Fruit fly (Drosophila melanogaster): ENCODE data around the gene Ctps.
A peak's percentile ranks its signal among the peaks of the same experiment; 100 is the strongest.

Gene Ctps

dm6 chr3L:15103988-15104848 is 6.5 kb downstream of the Ctps start (continued):
- TF ChIP-seq CG2129 (GFP tag; IDR thresholded peaks at IDR 0.05; ENCODE audit: partially characterized antibody) = no peak
- peak; percentile 55 for TF ChIP-seq Abd-B (GFP tag; optimal IDR thresholded peaks at IDR 0.05)
- no peak for TF ChIP-seq CG15696 (tag; optimal IDR thresholded peaks at IDR 0.05)
- no peak for TF ChIP-seq Ets97D (GFP tag; optimal IDR thresholded peaks at IDR 0.05)
- TF ChIP-seq disco-r (GFP tag; optimal IDR thresholded peaks at IDR 0.05) = no peak
- no peak for TF ChIP-seq gfzf (GFP tag; optimal IDR thresholded peaks at IDR 0.05)
- no peak for TF ChIP-seq Bdp1 (GFP tag; optimal IDR thresholded peaks at IDR 0.05)
- no peak for TF ChIP-seq run (tag; optimal IDR thresholded peaks at IDR 0.05)
- peak; percentile 7 for TF ChIP-seq nom (GFP tag; optimal IDR thresholded peaks at IDR 0.05)
- no peak for TF ChIP-seq CG12659 (GFP tag; optimal IDR thresholded peaks at IDR 0.05)
- TF ChIP-seq CG18599 (GFP tag; optimal IDR thresholded peaks at IDR 0.05) = no peak
- TF ChIP-seq br (optimal IDR thresholded peaks at IDR 0.05) = no peak
- no peak for TF ChIP-seq rib (GFP tag; IDR thresholded peaks at IDR 0.05)
- no peak for TF ChIP-seq CG32767 (GFP tag; IDR thresholded peaks at IDR 0.05)
- TF ChIP-seq Med (GFP tag) = peak; percentile 93
- no peak for TF ChIP-seq gro (GFP tag; optimal IDR thresholded peaks at IDR 0.05)
- no peak for TF ChIP-seq inv (GFP tag; IDR thresholded peaks at IDR 0.05; ENCODE audit: partially characterized antibody)
- TF ChIP-seq CG13287 (GFP tag; IDR thresholded peaks at IDR 0.05; ENCODE audit: partially characterized antibody) = peak; percentile 27; the same call in 1 of the 2 replicates
- TF ChIP-seq CG17829 (tag; optimal IDR thresholded peaks at IDR 0.05) = no peak
- no peak for TF ChIP-seq CG7987 (GFP tag; optimal IDR thresholded peaks at IDR 0.05)
- peak; percentile 34; the same call in 1 of the 3 replicates for TF ChIP-seq Opbp (GFP tag; IDR thresholded peaks at IDR 0.05; ENCODE audit: partially characterized antibody)
- TF ChIP-seq Bgb (GFP tag; IDR thresholded peaks at IDR 0.05; ENCODE audit: partially characterized antibody) = no peak; the same call in 1 of the 2 replicates
- no peak for TF ChIP-seq CG8089 (GFP tag; optimal IDR thresholded peaks at IDR 0.05)
- 0 out of 2 replicates have a peak, but pooled peaks have one; percentile 10 for TF ChIP-seq seq (GFP tag; IDR thresholded peaks at IDR 0.05)
- no peak for TF ChIP-seq Chrac-16 (GFP tag; optimal IDR thresholded peaks at IDR 0.05)
- no peak for TF ChIP-seq Blimp-1 (GFP tag; optimal IDR thresholded peaks at IDR 0.05)
- TF ChIP-seq CkIIα-i1 (GFP tag; IDR thresholded peaks at IDR 0.05) = no peak
- no peak for TF ChIP-seq CG3281 (GFP tag; optimal IDR thresholded peaks at IDR 0.05)
- TF ChIP-seq Dip2 (GFP tag; IDR thresholded peaks at IDR 0.05) = no peak
- TF ChIP-seq insv (GFP tag; optimal IDR thresholded peaks at IDR 0.05) = no peak
- TF ChIP-seq Drgx (GFP tag; IDR thresholded peaks at IDR 0.05) = no peak
- peak; percentile 41; the same call in 1 of the 3 replicates for TF ChIP-seq z (GFP tag; IDR thresholded peaks at IDR 0.05)
- TF ChIP-seq CG12744 (GFP tag; optimal IDR thresholded peaks at IDR 0.05) = no peak
- peak; percentile 88 for TF ChIP-seq abd-A (tag; optimal IDR thresholded peaks at IDR 0.05)
- TF ChIP-seq Atf-2 (GFP tag; optimal IDR thresholded peaks at IDR 0.05) = no peak
- no peak for TF ChIP-seq peb (GFP tag; IDR thresholded peaks at IDR 0.05)
- no peak for TF ChIP-seq Scr (GFP tag; IDR thresholded peaks at IDR 0.05; ENCODE audit: partially characterized antibody)
- TF ChIP-seq cg (GFP tag; optimal IDR thresholded peaks at IDR 0.05) = peak; percentile 92
- TF ChIP-seq Gsc (GFP tag; IDR thresholded peaks at IDR 0.05) = no peak
- no peak for TF ChIP-seq GATAe (GFP tag; conservative IDR thresholded peaks at IDR 0.05)
- TF ChIP-seq Sin3A (optimal IDR thresholded peaks at IDR 0.05) = no peak
- peak; percentile 8 for TF ChIP-seq lbe (GFP tag; optimal IDR thresholded peaks at IDR 0.05)
- no peak for TF ChIP-seq Elba2 (GFP tag; optimal IDR thresholded peaks at IDR 0.05)
- peak; percentile 70 to 81 for TF ChIP-seq Trl (optimal IDR thresholded peaks at IDR 0.05)
- no peak for TF ChIP-seq Trl (GFP tag; optimal IDR thresholded peaks at IDR 0.05)
- TF ChIP-seq CG15601 (tag; optimal IDR thresholded peaks at IDR 0.05) = no peak
- TF ChIP-seq nmo (GFP tag; optimal IDR thresholded peaks at IDR 0.05) = no peak
- TF ChIP-seq CG11085 (GFP tag; IDR thresholded peaks at IDR 0.05) = no peak
- no peak for TF ChIP-seq CG7372 (GFP tag; IDR thresholded peaks at IDR 0.05)
- no peak for TF ChIP-seq CG31365 (tag; optimal IDR thresholded peaks at IDR 0.05)

Measured in whole organism, embryonic.